Worm (Caenorhabditis elegans): ENCODE data around the gene srab-20.

The srab-20 gene

DNA sequence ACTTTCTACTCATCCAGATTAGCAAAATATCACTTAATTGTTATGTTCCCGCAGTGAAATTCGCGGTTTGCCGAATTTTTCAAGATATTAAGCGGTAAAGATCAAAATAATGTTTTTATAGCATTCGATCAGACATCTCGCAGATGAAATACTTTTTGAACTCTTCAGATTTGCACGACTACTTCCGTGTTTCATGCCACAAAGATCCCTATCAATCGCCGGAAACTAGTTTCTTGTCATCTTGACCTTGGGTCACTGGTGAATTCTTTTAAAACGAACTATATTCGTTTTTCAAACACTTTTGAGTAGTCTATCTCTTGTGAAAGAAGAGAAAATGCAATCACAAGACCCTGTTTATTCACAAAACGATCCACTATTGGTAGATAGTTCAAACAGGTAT lies 15.8 kb upstream of the srab-20 start, which contains the start of gene txt-11:
Gene txt-11, plus strand, starts transcription at position 301 of the 400 bp plus-strand sequence.
- TF ChIP-seq Y55F3AM.14 (GFP tag; optimal IDR thresholded peaks at IDR 0.05), result no peak
- no peak for TF ChIP-seq snpc-4 (tag; optimal IDR thresholded peaks at IDR 0.05)
- peak; percentile 64 for TF ChIP-seq sma-9 (GFP tag; optimal IDR thresholded peaks at IDR 0.05)
- TF ChIP-seq sma-9 (tag; optimal IDR thresholded peaks at IDR 0.05), result no peak
- no peak for TF ChIP-seq lin-11 (tag; optimal IDR thresholded peaks at IDR 0.05)

DNA sequence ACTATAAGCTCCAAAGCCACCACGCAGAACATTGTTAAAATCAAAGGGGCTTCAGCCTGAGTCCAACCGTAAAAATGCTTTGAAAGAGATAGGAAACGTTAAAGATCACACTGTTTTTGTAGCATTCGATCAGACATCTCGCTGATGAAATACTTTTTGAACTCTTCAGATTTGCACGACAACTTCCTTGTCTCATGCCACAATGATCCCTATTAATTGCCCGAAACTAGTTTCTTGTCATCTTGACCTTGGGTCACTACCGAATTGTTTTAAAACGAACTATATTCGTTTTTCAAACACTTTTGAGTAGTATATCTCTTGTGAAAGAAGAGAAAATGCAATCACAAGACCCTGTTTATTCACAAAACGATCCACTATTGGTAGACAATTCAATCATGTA lies 10.9 kb upstream of the srab-20 start, which contains the start of gene T20D4.3:
Gene T20D4.3, plus strand, starts transcription at position 301 of the 400 bp plus-strand sequence.
- TF ChIP-seq aly-2 (tag; optimal IDR thresholded peaks at IDR 0.05) (no peak), ceh-82 (tag; optimal IDR thresholded peaks at IDR 0.05) (no peak), ceh-16 (tag; optimal IDR thresholded peaks at IDR 0.05) (no peak), alr-1 (tag; optimal IDR thresholded peaks at IDR 0.05) (no peak), ztf-4 (tag; optimal IDR thresholded peaks at IDR 0.05) (no peak), unc-55 (GFP tag; optimal IDR thresholded peaks at IDR 0.05) (no peak), unc-62 (GFP tag; optimal IDR thresholded peaks at IDR 0.05) (no peak), nhr-11 (tag; optimal IDR thresholded peaks at IDR 0.05) (no peak), blmp-1 (tag; optimal IDR thresholded peaks at IDR 0.05; ENCODE audit: insufficient read depth) (no peak), C34F6.9 (tag; optimal IDR thresholded peaks at IDR 0.05) (no peak), sem-4 (tag; optimal IDR thresholded peaks at IDR 0.05) (no peak), ZK546.5 (tag; optimal IDR thresholded peaks at IDR 0.05) (no peak), F13H6.1 (tag; optimal IDR thresholded peaks at IDR 0.05) (no peak), ztf-1 (GFP tag; conservative IDR thresholded peaks at IDR 0.05) (no peak)

DNA sequence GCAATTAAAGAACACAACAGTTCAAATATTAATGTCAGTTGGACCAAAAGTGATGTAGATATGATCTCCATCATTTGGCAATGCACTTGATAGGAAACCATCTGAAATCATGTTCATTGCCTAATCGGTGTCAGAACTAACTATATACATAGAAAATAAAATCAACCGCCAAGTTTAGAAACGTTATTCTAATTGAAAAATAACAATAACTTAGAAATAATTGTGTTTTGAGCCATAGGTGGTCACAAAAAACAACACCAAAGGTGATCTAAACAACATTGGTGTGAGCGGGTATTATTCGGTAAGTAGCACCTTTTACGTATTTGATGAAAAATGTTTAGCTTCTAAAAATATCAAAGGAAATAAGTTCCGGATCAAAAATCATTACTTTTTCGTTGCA lies 4.5 kb upstream of the srab-20 start, which contains the start of gene srab-21:
Gene srab-21, minus strand, starts transcription at position 101 of the 400 bp plus-strand sequence.
- TF ChIP-seq nhr-25 (tag; optimal IDR thresholded peaks at IDR 0.05) (no peak), C34F6.9 (tag; optimal IDR thresholded peaks at IDR 0.05) (no peak), ZK546.5 (tag; optimal IDR thresholded peaks at IDR 0.05) (no peak), ceh-16 (tag; optimal IDR thresholded peaks at IDR 0.05) (no peak)

DNA sequence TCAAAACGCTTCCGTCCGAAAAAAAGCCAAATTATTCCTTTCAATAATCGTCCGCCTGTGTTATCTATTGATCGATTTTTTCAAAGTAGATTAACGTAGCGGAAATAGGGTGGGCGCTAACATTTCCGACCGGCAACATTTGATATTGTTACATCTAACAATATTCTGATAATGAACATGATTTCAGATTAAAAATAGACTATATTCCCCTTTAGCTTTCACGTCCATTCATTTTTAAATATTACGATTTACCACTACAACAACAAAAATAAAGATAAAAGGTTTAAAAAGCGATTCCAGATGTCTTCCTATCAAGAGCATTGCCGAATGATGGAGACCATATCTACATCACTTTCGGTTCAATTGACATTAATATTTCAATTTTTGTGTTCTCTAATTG lies 2.7 kb upstream of the srab-20 start, which contains the start of gene srab-22:
Gene srab-22, plus strand, starts transcription at position 301 of the 400 bp plus-strand sequence.
- TF ChIP-seq sma-3 (GFP tag; optimal IDR thresholded peaks at IDR 0.05) (no peak), F13H6.1 (tag; optimal IDR thresholded peaks at IDR 0.05) (no peak), elt-1 (tag; optimal IDR thresholded peaks at IDR 0.05) (no peak), ztf-4 (tag; optimal IDR thresholded peaks at IDR 0.05) (no peak), fos-1 (tag; optimal IDR thresholded peaks at IDR 0.05) (no peak), nhr-129 (tag; optimal IDR thresholded peaks at IDR 0.05) (no peak), nhr-12 (tag; optimal IDR thresholded peaks at IDR 0.05) (no peak)

DNA sequence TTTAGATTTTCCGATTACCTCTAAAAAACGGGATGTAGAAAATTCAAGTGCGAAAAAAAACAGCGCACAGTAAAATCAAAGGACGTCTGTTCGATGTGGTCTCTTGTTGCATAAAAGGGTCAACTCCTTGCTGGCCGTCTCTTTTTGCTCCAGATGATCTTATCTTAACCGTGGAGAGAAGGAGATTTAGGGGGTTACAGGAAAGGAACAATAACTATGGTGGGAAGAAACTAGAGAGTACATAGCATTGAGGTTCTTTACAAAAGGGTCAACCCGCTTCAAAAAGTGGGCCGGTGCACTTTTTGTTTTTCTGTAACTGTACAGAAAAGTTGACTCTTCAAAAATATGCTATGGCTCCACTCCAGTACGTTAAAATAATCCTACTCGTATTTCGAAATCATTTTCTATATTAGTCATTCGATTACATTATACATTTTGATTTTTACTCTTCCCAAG lies 2.8 kb downstream of the srab-20 start, which contains the start of the genes T20D4.19 and srj-9:
Gene T20D4.19, minus strand, starts transcription at position 101 of the 456 bp plus-strand sequence.
Gene srj-9, plus strand, starts transcription at position 406 of the 456 bp plus-strand sequence.
- no peak for TF ChIP-seq nhr-11 (tag; optimal IDR thresholded peaks at IDR 0.05)
- TF ChIP-seq unc-62 (GFP tag; optimal IDR thresholded peaks at IDR 0.05), result no peak
- TF ChIP-seq lin-39 (tag; optimal IDR thresholded peaks at IDR 0.05), result no peak
- TF ChIP-seq snpc-4 (tag; optimal IDR thresholded peaks at IDR 0.05), result no peak
- TF ChIP-seq aly-2 (tag; optimal IDR thresholded peaks at IDR 0.05), result no peak
- no peak for TF ChIP-seq sma-3 (GFP tag; optimal IDR thresholded peaks at IDR 0.05)
- TF ChIP-seq ztf-4 (tag; optimal IDR thresholded peaks at IDR 0.05), result no peak

DNA sequence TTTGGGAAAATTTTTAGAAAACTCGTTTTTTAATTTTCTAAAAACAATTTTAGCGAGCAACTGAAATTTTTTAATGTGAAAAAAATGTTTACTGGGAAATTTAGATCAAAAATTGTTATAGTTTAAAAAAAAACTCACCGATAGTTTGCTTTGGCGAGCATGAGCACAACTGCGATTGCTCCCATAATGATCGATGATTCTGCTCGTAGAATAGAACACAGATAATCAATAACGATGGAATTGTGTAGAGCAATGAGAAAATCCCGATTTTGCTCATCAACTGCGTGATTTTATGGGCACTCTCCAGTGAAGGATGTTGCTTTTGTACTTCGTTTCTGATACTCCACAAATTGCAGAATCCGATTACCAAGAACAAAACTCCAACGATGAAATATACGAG lies 13.8 kb downstream of the srab-20 start:
- TF ChIP-seq ceh-16 (tag; optimal IDR thresholded peaks at IDR 0.05) (no peak), egl-27 (tag; optimal IDR thresholded peaks at IDR 0.05) (no peak), nhr-6 (tag; optimal IDR thresholded peaks at IDR 0.05) (no peak), sma-9 (GFP tag; optimal IDR thresholded peaks at IDR 0.05) (no peak), sma-9 (tag; optimal IDR thresholded peaks at IDR 0.05) (no peak), unc-39 (tag; optimal IDR thresholded peaks at IDR 0.05) (no peak), nhr-11 (tag; optimal IDR thresholded peaks at IDR 0.05) (no peak), peb-1 (tag; optimal IDR thresholded peaks at IDR 0.05) (no peak), ztf-4 (tag; optimal IDR thresholded peaks at IDR 0.05) (no peak), ZK546.5 (tag; optimal IDR thresholded peaks at IDR 0.05) (no peak), sma-3 (GFP tag; optimal IDR thresholded peaks at IDR 0.05) (no peak), aly-2 (tag; optimal IDR thresholded peaks at IDR 0.05) (no peak), R02D3.7 (tag; optimal IDR thresholded peaks at IDR 0.05) (no peak), mab-5 (tag; optimal IDR thresholded peaks at IDR 0.05) (no peak), elt-3 (tag; optimal IDR thresholded peaks at IDR 0.05) (no peak), lin-39 (tag; optimal IDR thresholded peaks at IDR 0.05) (no peak), fos-1 (tag; optimal IDR thresholded peaks at IDR 0.05) (no peak), snpc-4 (tag; optimal IDR thresholded peaks at IDR 0.05) (no peak), unc-62 (GFP tag; optimal IDR thresholded peaks at IDR 0.05) (no peak), nhr-129 (tag; optimal IDR thresholded peaks at IDR 0.05) (no peak)
